Fruit fly (Drosophila melanogaster) whole organism, wandering third instar larva: ENCODE data around the gene CG43156.

Source experiments
- Abd-B ChIP-seq: fragments of >200 bp; optimal IDR thresholded peaks from 2 replicates; lab custom pipeline; 2017; ENCODE audit warnings: missing biosample characterization, missing genetic modification characterization
- CG32264 ChIP-seq: fragments of 200-800 bp; sonication (Bioruptor generic); optimal IDR thresholded peaks from 2 replicates; lab custom pipeline; 2016; ENCODE audit warnings: missing biosample characterization, missing genetic modification characterization
- CG9705 ChIP-seq: fragments of 200-800 bp; sonication (Bioruptor generic); optimal IDR thresholded peaks from 2 replicates; lab custom pipeline; 2018; ENCODE audit warnings: missing biosample characterization, mild to moderate bottlenecking, missing genetic modification characterization
- CrebA ChIP-seq: fragments of 200-800 bp; sonication (Bioruptor generic); optimal IDR thresholded peaks from 2 replicates; lab custom pipeline; 2016; ENCODE audit warnings: missing biosample characterization, mild to moderate bottlenecking, missing genetic modification characterization, borderline replicate concordance
- Dfd ChIP-seq: fragments of >200 bp; optimal IDR thresholded peaks from 2 replicates; lab custom pipeline; 2017; ENCODE audit warnings: missing biosample characterization, missing genetic modification characterization
- Dif ChIP-seq: fragments of 200-275, 200-300 bp; sonication (Bioruptor generic); optimal IDR thresholded peaks from 2 replicates; lab custom pipeline; 2018; ENCODE audit warnings: missing biosample characterization, missing genetic modification characterization; ENCODE audit not compliant: partially characterized antibody
- GATAd ChIP-seq: sonication (Bioruptor generic); optimal IDR thresholded peaks from 2 replicates; lab custom pipeline; 2016; ENCODE audit warnings: missing biosample characterization, missing genetic modification characterization
- HLH106 ChIP-seq: fragments of 200-800 bp; optimal IDR thresholded peaks from 3 replicates; lab custom pipeline; 2019; ENCODE audit warnings: missing biosample characterization, mild to moderate bottlenecking, missing genetic modification characterization, moderate library complexity
- Hnf4 ChIP-seq: fragments of 200-800 bp; sonication (Bioruptor generic); optimal IDR thresholded peaks from 2 replicates; lab custom pipeline; 2016; ENCODE audit warnings: missing biosample characterization, mild to moderate bottlenecking, missing genetic modification characterization
- Hr78 ChIP-seq: fragments of >200 bp; optimal IDR thresholded peaks from 2 replicates; lab custom pipeline; 2017; ENCODE audit warnings: missing biosample characterization, missing genetic modification characterization
- Hr83 ChIP-seq: fragments of 200-300 bp; sonication (Bioruptor generic); optimal IDR thresholded peaks from 2 replicates; lab custom pipeline; 2016; ENCODE audit warnings: missing biosample characterization, mild to moderate bottlenecking, missing genetic modification characterization, moderate library complexity; ENCODE audit not compliant: poor library complexity, severe bottlenecking
- Jra ChIP-seq: sonication (Bioruptor generic); optimal IDR thresholded peaks from 2 replicates; lab custom pipeline; 2016; ENCODE audit warnings: missing biosample characterization, missing genetic modification characterization
- Mio ChIP-seq: sonication (Bioruptor generic); optimal IDR thresholded peaks from 2 replicates; lab custom pipeline; 2016; ENCODE audit warnings: missing biosample characterization, missing genetic modification characterization
- Myc ChIP-seq: fragments of >200 bp; optimal IDR thresholded peaks from 2 replicates; lab custom pipeline; 2017
- N ChIP-seq: fragments of >200 bp; optimal IDR thresholded peaks from 2 replicates; lab custom pipeline; 2018; ENCODE audit warnings: missing biosample characterization, missing external identifiers, missing genetic modification characterization
- OdsH ChIP-seq: fragments of 200-800 bp; sonication (Bioruptor generic); optimal IDR thresholded peaks from 2 replicates; lab custom pipeline; 2016; ENCODE audit warnings: missing biosample characterization, mild to moderate bottlenecking, missing genetic modification characterization
- Rel ChIP-seq, 2 experiments: fragments of 200-800 bp; sonication (Bioruptor generic) in 1 of 2; optimal IDR thresholded peaks; 2 replicates in 1 of 2; 3 replicates in 1 of 2; lab custom pipeline; 2016 to 2019; ENCODE audit warnings: mild to moderate bottlenecking in 2 of 2, missing biosample characterization in 2 of 2, missing genetic modification characterization in 2 of 2, moderate library complexity in 1 of 2
- Sp1 ChIP-seq: fragments of 200-800 bp; sonication (Bioruptor generic); optimal IDR thresholded peaks from 3 replicates; lab custom pipeline; 2019; ENCODE audit warnings: missing biosample characterization, mild to moderate bottlenecking, missing genetic modification characterization, moderate library complexity
- Vsx2 ChIP-seq: fragments of 200-300, 225-300 bp; sonication (Bioruptor generic); optimal IDR thresholded peaks from 2 replicates; lab custom pipeline; 2018; ENCODE audit warnings: missing biosample characterization, missing genetic modification characterization; ENCODE audit not compliant: partially characterized antibody
- br ChIP-seq: fragments of 200-800 bp; sonication (Bioruptor generic); optimal IDR thresholded peaks from 2 replicates; lab custom pipeline; 2016; ENCODE audit warnings: missing biosample characterization, missing genetic modification characterization
- brk ChIP-seq: fragments of 200-800 bp; sonication (Bioruptor generic); optimal IDR thresholded peaks from 2 replicates; lab custom pipeline; 2016; ENCODE audit warnings: missing biosample characterization, mild to moderate bottlenecking, missing genetic modification characterization
- dl ChIP-seq, 2 experiments: fragments of 175-275, 200-275 bp in 1 of 2; fragments of 200-275 bp in 1 of 2; sonication (Bioruptor generic); optimal IDR thresholded peaks; lab custom pipeline; 2018; ENCODE audit warnings: mild to moderate bottlenecking in 2 of 2, missing biosample characterization in 2 of 2, missing genetic modification characterization in 2 of 2, moderate library complexity in 2 of 2; ENCODE audit not compliant: partially characterized antibody in 2 of 2, insufficient read depth in 1 of 2
- dmrt93B ChIP-seq: fragments of 200-800 bp; sonication (Bioruptor generic); optimal IDR thresholded peaks from 2 replicates; lab custom pipeline; 2018; ENCODE audit warnings: missing biosample characterization, mild to moderate bottlenecking, missing genetic modification characterization
- dsf ChIP-seq: sonication (Bioruptor generic); optimal IDR thresholded peaks from 2 replicates; lab custom pipeline; 2016; ENCODE audit warnings: missing biosample characterization, missing genetic modification characterization, borderline replicate concordance
- ey ChIP-seq: fragments of 200-800 bp; sonication (Bioruptor generic); optimal IDR thresholded peaks from 2 replicates; lab custom pipeline; 2016; ENCODE audit warnings: missing biosample characterization, missing genetic modification characterization
- foxo ChIP-seq, 2 experiments: fragments of 200-800 bp; sonication (Bioruptor generic); optimal IDR thresholded peaks; 2 replicates in 1 of 2; 3 replicates in 1 of 2; lab custom pipeline; 2016 to 2017; ENCODE audit warnings: missing biosample characterization in 2 of 2, missing genetic modification characterization in 2 of 2
- fru ChIP-seq: fragments of 200-800 bp; sonication (Bioruptor generic); optimal IDR thresholded peaks from 3 replicates; lab custom pipeline; 2016; ENCODE audit warnings: missing biosample characterization, mild to moderate bottlenecking, missing genetic modification characterization
- h ChIP-seq: fragments of 200-800 bp; sonication (Bioruptor generic); optimal IDR thresholded peaks from 3 replicates; lab custom pipeline; 2016; ENCODE audit warnings: missing biosample characterization, mild to moderate bottlenecking, missing genetic modification characterization
- jim ChIP-seq: fragments of 175-275, 200-325 bp; sonication (Bioruptor generic); optimal IDR thresholded peaks from 2 replicates; lab custom pipeline; 2016; ENCODE audit warnings: missing biosample characterization, mild to moderate bottlenecking, missing genetic modification characterization
- lola ChIP-seq: fragments of >200 bp; optimal IDR thresholded peaks from 2 replicates; lab custom pipeline; 2017; ENCODE audit warnings: missing biosample characterization, missing genetic modification characterization
- pan ChIP-seq: fragments of >200 bp; optimal IDR thresholded peaks from 2 replicates; lab custom pipeline; 2017
- psq ChIP-seq: fragments of 200-800 bp; sonication (Bioruptor generic); optimal IDR thresholded peaks from 3 replicates; lab custom pipeline; 2017; ENCODE audit warnings: missing biosample characterization, mild to moderate bottlenecking, missing genetic modification characterization, moderate library complexity
- rgr ChIP-seq: fragments of 200-800 bp; sonication (Bioruptor generic); optimal IDR thresholded peaks from 3 replicates; lab custom pipeline; 2016; ENCODE audit warnings: missing biosample characterization, mild to moderate bottlenecking, missing genetic modification characterization
- sage ChIP-seq: fragments of 200-800 bp; sonication (Bioruptor generic); optimal IDR thresholded peaks from 2 replicates; lab custom pipeline; 2016; ENCODE audit warnings: missing biosample characterization, mild to moderate bottlenecking, missing genetic modification characterization
- sv ChIP-seq: fragments of 200-800 bp; sonication (Bioruptor generic); optimal IDR thresholded peaks from 3 replicates; lab custom pipeline; 2016; ENCODE audit warnings: missing biosample characterization, missing genetic modification characterization
- tai ChIP-seq: sonication (Bioruptor generic); optimal IDR thresholded peaks from 2 replicates; lab custom pipeline; 2016; ENCODE audit warnings: missing biosample characterization, missing genetic modification characterization
- usp ChIP-seq: fragments of >200 bp; optimal IDR thresholded peaks from 2 replicates; lab custom pipeline; 2017; ENCODE audit warnings: missing biosample characterization, missing genetic modification characterization
- woc ChIP-seq: sonication (Bioruptor generic); optimal IDR thresholded peaks from 2 replicates; lab custom pipeline; 2016; ENCODE audit warnings: missing biosample characterization, mild to moderate bottlenecking, missing genetic modification characterization

The CG43156 gene

DNA sequence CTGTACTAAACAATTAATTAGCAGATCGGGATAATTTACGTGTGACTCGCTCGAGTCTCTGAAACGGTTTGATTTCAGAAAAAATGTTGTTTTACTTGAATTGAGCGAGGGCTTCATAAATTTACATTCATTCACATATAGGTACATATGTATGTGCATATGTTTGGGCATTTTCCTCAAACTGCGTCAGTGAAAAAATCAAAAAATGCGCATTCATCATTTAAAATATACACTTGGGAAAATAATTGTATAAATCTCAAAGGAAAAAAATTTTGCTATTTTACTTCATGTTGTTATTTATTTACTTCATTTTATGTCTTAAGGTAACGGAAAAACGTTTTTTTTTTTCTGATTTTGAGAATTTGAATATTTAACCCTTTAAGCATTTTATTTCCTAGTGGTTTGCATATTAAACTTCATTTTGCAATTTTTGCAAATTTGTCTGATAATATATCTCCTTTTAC is at the start of gene CG43156:
Gene CG43156, minus strand, starts transcription at position 51 of the 464 bp plus-strand sequence.
- TF ChIP-seq GATAd (GFP tag; lab: Kevin White, UChicago) (no peak), h (no peak), CG32264 (no peak), Jra (GFP tag; lab: Kevin White, UChicago) (no peak), jim (GFP tag; lab: Kevin White, UChicago) (no peak), CG9705 (GFP tag; lab: Kevin White, UChicago) (no peak), Sp1 (GFP tag; lab: Kevin White, UChicago) (no peak), lola (GFP tag; lab: Kevin White, UChicago) (no peak), Myc (lab: Kevin White, UChicago) (no peak), brk (GFP tag; lab: Kevin White, UChicago) (no peak), sv (no peak), Rel (GFP tag; optimal IDR thresholded peaks at IDR 0.05; lab: Kevin White, UChicago) (no peak), Rel (tag; optimal IDR thresholded peaks at IDR 0.05; lab: Kevin White, UChicago) (no peak), Hnf4 (no peak), Dfd (GFP tag; lab: Kevin White, UChicago) (no peak)

DNA sequence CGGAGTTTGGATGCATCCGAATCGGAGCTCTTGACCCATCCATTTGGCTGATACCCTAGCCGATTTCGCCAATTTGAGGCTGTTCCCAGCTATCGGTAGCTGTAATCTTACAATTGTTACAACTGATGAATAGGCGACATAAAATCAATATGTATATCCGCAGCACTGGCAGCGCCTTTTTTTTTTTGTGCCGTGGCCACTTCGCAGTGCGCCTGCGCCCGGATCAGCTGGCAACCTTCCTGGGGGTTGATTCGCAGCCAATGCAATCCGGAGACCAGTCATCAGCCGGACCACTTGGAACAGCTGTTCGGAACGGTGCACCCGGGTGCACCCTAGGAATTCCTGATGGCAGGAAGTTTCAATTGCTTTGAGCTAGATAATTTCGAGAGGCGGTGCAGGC is 24.1 kb upstream of the CG43156 start, which contains the start of gene Pdzd8:
Gene Pdzd8, minus strand, starts transcription at position 125 of the 400 bp plus-strand sequence.
- TF ChIP-seq CrebA (GFP tag; lab: Kevin White, UChicago) (no peak), psq (no peak), Mio (GFP tag; lab: Kevin White, UChicago) (no peak), dsf (GFP tag; lab: Kevin White, UChicago) (no peak), dmrt93B (GFP tag; lab: Kevin White, UChicago) (no peak), rgr (GFP tag; lab: Kevin White, UChicago) (no peak), Dfd (GFP tag; lab: Kevin White, UChicago) (no peak), dl (GFP tag; optimal IDR thresholded peaks at IDR 0.05; lab: Kevin White, UChicago; ENCODE audit: insufficient read depth in 1 of 2, partially characterized antibody in 2 of 2) (no peak), br (GFP tag; lab: Kevin White, UChicago) (no peak)

- TF ChIP-seq h, result peak; percentile 80
- no peak for TF ChIP-seq Jra (GFP tag; lab: Kevin White, UChicago)
- no peak for TF ChIP-seq dsf (GFP tag; lab: Kevin White, UChicago)
- peak; percentile 47 for TF ChIP-seq dmrt93B (GFP tag; lab: Kevin White, UChicago)
- peak; percentile 19 for TF ChIP-seq br (GFP tag; lab: Kevin White, UChicago)
- TF ChIP-seq CG32264, result peak; percentile 42
- no peak for TF ChIP-seq lola (GFP tag; lab: Kevin White, UChicago)
- TF ChIP-seq tai (GFP tag; lab: Kevin White, UChicago), result no peak
- peak; percentile 69 for TF ChIP-seq ey (GFP tag; lab: Kevin White, UChicago)
- peak; percentile 23 for TF ChIP-seq woc (GFP tag; lab: Kevin White, UChicago)
- peak; percentile 2 for TF ChIP-seq Hr83 (GFP tag; lab: Kevin White, UChicago)
- TF ChIP-seq Dfd (GFP tag; lab: Kevin White, UChicago), result no peak
- TF ChIP-seq brk (GFP tag; lab: Kevin White, UChicago), result peak; percentile 68
- TF ChIP-seq fru (GFP tag; lab: Kevin White, UChicago), result peak; percentile 55
- no peak for TF ChIP-seq N (GFP tag; lab: Kevin White, UChicago)
- peak in 1 of 2 experiments; percentile 67 for TF ChIP-seq foxo (GFP tag; optimal IDR thresholded peaks at IDR 0.05; lab: Kevin White, UChicago)
- peak; percentile 59 for TF ChIP-seq Hnf4
- no peak for TF ChIP-seq Hr78
- peak; percentile 30 for TF ChIP-seq CG9705 (GFP tag; lab: Kevin White, UChicago)
- no peak for TF ChIP-seq usp (GFP tag; lab: Kevin White, UChicago)
- peak; percentile 88 for TF ChIP-seq HLH106 (tag; lab: Kevin White, UChicago)
- peak; percentile 60 for TF ChIP-seq sage
- no peak for TF ChIP-seq CrebA (GFP tag; lab: Kevin White, UChicago)
- peak; percentile 57 for TF ChIP-seq OdsH
- TF ChIP-seq Abd-B (GFP tag; lab: Kevin White, UChicago), result no peak
- no peak for TF ChIP-seq Rel (GFP tag; optimal IDR thresholded peaks at IDR 0.05; lab: Kevin White, UChicago)
- peak; percentile 56 for TF ChIP-seq Rel (tag; optimal IDR thresholded peaks at IDR 0.05; lab: Kevin White, UChicago)
- TF ChIP-seq Dif, result no peak
- TF ChIP-seq rgr (GFP tag; lab: Kevin White, UChicago), result peak; percentile 68
- TF ChIP-seq Vsx2 (GFP tag; lab: Kevin White, UChicago), result no peak
- no peak for TF ChIP-seq Mio (GFP tag; lab: Kevin White, UChicago)
- no peak for TF ChIP-seq jim (GFP tag; lab: Kevin White, UChicago)
- TF ChIP-seq psq, result peak; percentile 29
- no peak for TF ChIP-seq Myc (lab: Kevin White, UChicago)
- TF ChIP-seq sv, result no peak
- no peak for TF ChIP-seq dl (GFP tag; optimal IDR thresholded peaks at IDR 0.05; lab: Kevin White, UChicago; ENCODE audit: insufficient read depth in 1 of 2, partially characterized antibody in 2 of 2)
- no peak for TF ChIP-seq GATAd (GFP tag; lab: Kevin White, UChicago)
- peak; percentile 75 for TF ChIP-seq Sp1 (GFP tag; lab: Kevin White, UChicago)
- no peak for TF ChIP-seq pan (lab: Kevin White, UChicago)
Observed at dm6 chrX:11925213-11925612, 18.5 kb upstream of the CG43156 start.
